Fruit fly (Drosophila melanogaster) whole organism, embryonic: Measurements from ENCODE around the gene Sec8.

Experiments
- BEAF-32 ChIP-seq: fragments of 200-800 bp; sonication (Bioruptor generic); optimal IDR thresholded peaks from 3 replicates; lab custom pipeline; 2017; ENCODE audit warnings: missing biosample characterization, missing genetic modification characterization, mild to moderate bottlenecking, moderate library complexity, missing genetic modification reagents
- CG10147 ChIP-seq: fragments of 200-800 bp; sonication (Bioruptor generic); optimal IDR thresholded peaks from 2 replicates; lab custom pipeline; 2019; ENCODE audit warnings: missing biosample characterization, mild to moderate bottlenecking, missing genetic modification characterization, moderate library complexity
- CG10321 ChIP-seq: fragments of 200-800 bp; sonication (Bioruptor generic); IDR thresholded peaks from 2 replicates; pipeline ENCODE4 v1.3.6; 2022; ENCODE audit warnings: missing biosample characterization, missing genetic modification characterization
- CG10543 ChIP-seq: fragments of 200-800 bp; sonication (Bioruptor generic); optimal IDR thresholded peaks from 3 replicates; lab custom pipeline; 2017; ENCODE audit warnings: missing biosample characterization, mild to moderate bottlenecking, missing genetic modification characterization, moderate library complexity
- CG11085 ChIP-seq: fragments of 200-800 bp; sonication (Bioruptor generic); IDR thresholded peaks from 2 replicates; pipeline ENCODE4 v1.3.6; 2022; ENCODE audit warnings: missing biosample characterization, missing genetic modification characterization
- CG11723 ChIP-seq: fragments of 200-800 bp; sonication (Bioruptor generic); optimal IDR thresholded peaks from 2 replicates; lab custom pipeline; 2017; ENCODE audit warnings: missing biosample characterization, mild to moderate bottlenecking, missing genetic modification characterization
- CG12104 ChIP-seq: fragments of 200-800 bp; sonication (Bioruptor generic); optimal IDR thresholded peaks from 3 replicates; lab custom pipeline; 2016; ENCODE audit warnings: missing biosample characterization, missing genetic modification characterization
- CG15479 ChIP-seq: fragments of 200-800 bp; sonication (Bioruptor generic); optimal IDR thresholded peaks from 3 replicates; lab custom pipeline; 2019; ENCODE audit warnings: missing biosample characterization, mild to moderate bottlenecking, missing genetic modification characterization, moderate library complexity
- CG1647 ChIP-seq: fragments of 200-800 bp; sonication (Bioruptor generic); optimal IDR thresholded peaks from 3 replicates; lab custom pipeline; 2016; ENCODE audit warnings: missing biosample characterization, missing genetic modification characterization
- CG18599 ChIP-seq: fragments of 200-800 bp; sonication (Bioruptor generic); optimal IDR thresholded peaks from 3 replicates; lab custom pipeline; 2017; ENCODE audit warnings: missing biosample characterization, missing genetic modification characterization, mild to moderate bottlenecking, moderate library complexity, missing genetic modification reagents
- CG31441 ChIP-seq: fragments of 200-800 bp; sonication (Bioruptor generic); IDR thresholded peaks from 2 replicates; pipeline ENCODE4 v1.3.6; 2022; ENCODE audit warnings: missing biosample characterization, missing genetic modification characterization
- CG33213 ChIP-seq: fragments of 200-800 bp; sonication (Bioruptor generic); optimal IDR thresholded peaks from 3 replicates; lab custom pipeline; 2016; ENCODE audit warnings: missing biosample characterization, missing genetic modification characterization
- CG4282 ChIP-seq: fragments of 200-800 bp; sonication (Bioruptor generic); optimal IDR thresholded peaks from 2 replicates; lab custom pipeline; 2016; ENCODE audit warnings: missing biosample characterization, missing genetic modification characterization
- CG4404 ChIP-seq: fragments of 200-800 bp; sonication (Bioruptor generic); IDR thresholded peaks from 2 replicates; pipeline ENCODE4 v1.3.6; 2022; ENCODE audit warnings: missing biosample characterization, missing genetic modification characterization
- CG5180 ChIP-seq: fragments of 200-800 bp; sonication (Bioruptor generic); optimal IDR thresholded peaks from 3 replicates; lab custom pipeline; 2017; ENCODE audit warnings: missing biosample characterization, missing genetic modification characterization, mild to moderate bottlenecking, moderate library complexity, missing genetic modification reagents
- CG6813 ChIP-seq: fragments of 200-800 bp; sonication (Bioruptor generic); optimal IDR thresholded peaks from 2 replicates; lab custom pipeline; 2017; ENCODE audit warnings: missing biosample characterization, missing genetic modification characterization, mild to moderate bottlenecking, moderate library complexity, missing genetic modification reagents
- CG9437 ChIP-seq: fragments of 200-800 bp; sonication (Bioruptor generic); optimal IDR thresholded peaks from 2 replicates; lab custom pipeline; 2018; ENCODE audit warnings: missing biosample characterization, mild to moderate bottlenecking, missing genetic modification characterization
- Dbx ChIP-seq: fragments of 200-800 bp; sonication (Bioruptor generic); IDR thresholded peaks from 3 replicates; pipeline ENCODE4 v1.3.6; 2022; ENCODE audit warnings: missing biosample characterization, missing genetic modification characterization
- Dek ChIP-seq: fragments of 200-800 bp; sonication (Bioruptor generic); optimal IDR thresholded peaks from 3 replicates; lab custom pipeline; 2019; ENCODE audit warnings: missing biosample characterization, mild to moderate bottlenecking, missing genetic modification characterization, moderate library complexity
- Ets97D ChIP-seq: fragments of 200-800 bp; sonication (Bioruptor generic); optimal IDR thresholded peaks from 3 replicates; lab custom pipeline; 2016; ENCODE audit warnings: missing biosample characterization, missing genetic modification characterization
- Fer3 ChIP-seq: fragments of 200-800 bp; sonication (Bioruptor generic); optimal IDR thresholded peaks from 2 replicates; lab custom pipeline; 2018; ENCODE audit warnings: missing biosample characterization, mild to moderate bottlenecking, missing genetic modification characterization, moderate library complexity
- Hr3 ChIP-seq: fragments of 200-800 bp; sonication (Bioruptor generic); optimal IDR thresholded peaks from 3 replicates; lab custom pipeline; 2016; ENCODE audit warnings: missing biosample characterization, missing genetic modification characterization
- Hr78 ChIP-seq, 2 experiments: fragments of 200-800 bp in 1 of 2; fragments of >200 bp in 1 of 2; sonication (Bioruptor generic) in 1 of 2; optimal IDR thresholded peaks; 2 replicates each; lab custom pipeline; 2017 to 2019; ENCODE audit warnings: missing biosample characterization in 2 of 2, missing genetic modification characterization in 2 of 2, mild to moderate bottlenecking in 1 of 2, moderate library complexity in 1 of 2
- Opbp ChIP-seq: fragments of 200-800 bp; sonication (Bioruptor generic); IDR thresholded peaks from 3 replicates; pipeline ENCODE4 v1.3.6; 2022; ENCODE audit warnings: missing biosample characterization, missing genetic modification characterization; ENCODE audit not compliant: partially characterized antibody
- Poxn ChIP-seq: fragments of 200-800 bp; sonication (Bioruptor generic); IDR thresholded peaks from 2 replicates; pipeline ENCODE4 v1.3.6; 2022; ENCODE audit warnings: missing biosample characterization, missing genetic modification characterization
- Trl ChIP-seq, 3 experiments: fragments of >200 bp in 2 of 3; fragments of 200-800 bp in 1 of 3; sonication (Bioruptor generic) in 1 of 3; optimal IDR thresholded peaks; 2 replicates in 1 of 3; 3 replicates in 2 of 3; lab custom pipeline; 2016 to 2017; ENCODE audit warnings: missing biosample characterization in 1 of 3, missing genetic modification characterization in 1 of 3
- abd-A ChIP-seq: fragments of 200-800 bp; sonication (Bioruptor generic); optimal IDR thresholded peaks from 3 replicates; lab custom pipeline; 2019; ENCODE audit warnings: missing biosample characterization, mild to moderate bottlenecking, missing genetic modification characterization, moderate library complexity
- az2 ChIP-seq: fragments of 200-800 bp; sonication (Bioruptor generic); optimal IDR thresholded peaks from 3 replicates; lab custom pipeline; 2016; ENCODE audit warnings: missing biosample characterization, missing genetic modification characterization
- bab2 ChIP-seq: fragments of 200-800 bp; sonication (Bioruptor generic); optimal IDR thresholded peaks from 2 replicates; lab custom pipeline; 2016; ENCODE audit warnings: missing biosample characterization, missing genetic modification characterization
- bcd ChIP-seq: fragments of 200-800 bp; sonication (Bioruptor generic); optimal IDR thresholded peaks from 2 replicates; lab custom pipeline; 2017; ENCODE audit warnings: missing biosample characterization, mild to moderate bottlenecking, missing genetic modification characterization
- bsh ChIP-seq, 2 experiments: fragments of 200-800 bp; sonication (Bioruptor generic); optimal IDR thresholded peaks; 2 replicates each; lab custom pipeline; 2017 to 2018; ENCODE audit warnings: mild to moderate bottlenecking in 2 of 2, missing biosample characterization in 2 of 2, missing genetic modification characterization in 2 of 2, moderate library complexity in 1 of 2
- cad ChIP-seq: fragments of >200 bp; optimal IDR thresholded peaks from 2 replicates; lab custom pipeline; 2017; ENCODE audit warnings: missing biosample characterization, missing genetic modification characterization
- cas ChIP-seq: fragments of 200-800 bp; sonication (Bioruptor generic); IDR thresholded peaks from 2 replicates; pipeline ENCODE4 v1.3.6; 2022; ENCODE audit warnings: missing biosample characterization, missing genetic modification characterization
- ci ChIP-seq: fragments of 200-800 bp; sonication (Bioruptor generic); IDR thresholded peaks from 3 replicates; pipeline ENCODE4 v1.3.6; 2022; ENCODE audit warnings: missing biosample characterization, missing genetic modification characterization
- dysf ChIP-seq: fragments of 200-800 bp; sonication (Bioruptor generic); IDR thresholded peaks from 3 replicates; pipeline ENCODE4 v1.3.6; 2022; ENCODE audit warnings: missing biosample characterization, missing genetic modification characterization
- en ChIP-seq: fragments of 200-800 bp; sonication (Bioruptor generic); optimal IDR thresholded peaks from 2 replicates; lab custom pipeline; 2016; ENCODE audit warnings: missing biosample characterization, missing genetic modification characterization
- h ChIP-seq: fragments of >200 bp; optimal IDR thresholded peaks from 2 replicates; lab custom pipeline; 2017
- ken ChIP-seq: fragments of 200-800 bp; sonication (Bioruptor generic); IDR thresholded peaks from 3 replicates; pipeline ENCODE4 v1.3.6; 2022; ENCODE audit warnings: missing biosample characterization, missing genetic modification characterization
- kni ChIP-seq: fragments of 200-800 bp; sonication (Bioruptor generic); optimal IDR thresholded peaks from 3 replicates; lab custom pipeline; 2017; ENCODE audit warnings: mild to moderate bottlenecking, missing biosample characterization, missing genetic modification reagents, missing genetic modification characterization
- onecut ChIP-seq: fragments of 200-800 bp; sonication (Bioruptor generic); IDR thresholded peaks from 2 replicates; pipeline ENCODE4 v1.3.6; 2022; ENCODE audit warnings: missing biosample characterization, missing genetic modification characterization
- pan ChIP-seq, 4 experiments: fragments of >200 bp in 3 of 4; fragments of 200-800 bp in 1 of 4; sonication (Bioruptor generic) in 1 of 4; optimal IDR thresholded peaks in 3 of 4; IDR thresholded peaks in 1 of 4; 2 replicates each; pipeline versions ENCODE4 v1.3.6 to Lab custom; 2017 to 2022; ENCODE audit warnings: missing biosample characterization in 2 of 4, missing genetic modification characterization in 2 of 4, mixed read lengths in 1 of 4
- row ChIP-seq: fragments of 200-800 bp; sonication (Bioruptor generic); IDR thresholded peaks from 3 replicates; pipeline ENCODE4 v1.3.6; 2022; ENCODE audit warnings: missing biosample characterization, missing genetic modification characterization
- sens ChIP-seq: fragments of 200-800 bp; sonication (Bioruptor generic); peaks from one replicate; lab custom pipeline; 2016; ENCODE audit warnings: missing biosample characterization, missing genetic modification characterization
- slp2 ChIP-seq: fragments of 200-800 bp; sonication (Bioruptor generic); optimal IDR thresholded peaks from 2 replicates; lab custom pipeline; 2016; ENCODE audit warnings: missing biosample characterization, missing genetic modification characterization
- sna ChIP-seq: fragments of 200-800 bp; sonication (Bioruptor generic); IDR thresholded peaks from 2 replicates; pipeline ENCODE4 v1.3.6; 2022; ENCODE audit warnings: missing biosample characterization, missing genetic modification characterization; ENCODE audit not compliant: partially characterized antibody
- so ChIP-seq: fragments of 200-800 bp; sonication (Bioruptor generic); IDR thresholded peaks from 3 replicates; pipeline ENCODE4 v1.3.6; 2022; ENCODE audit warnings: missing biosample characterization, missing genetic modification characterization
- tap ChIP-seq: fragments of 200-800 bp; optimal IDR thresholded peaks from 3 replicates; lab custom pipeline; 2019; ENCODE audit warnings: missing biosample characterization, mild to moderate bottlenecking, missing genetic modification characterization, moderate library complexity
- tll ChIP-seq, 2 experiments: fragments of 200-800 bp in 1 of 2; fragments of >200 bp in 1 of 2; sonication (Bioruptor generic) in 1 of 2; optimal IDR thresholded peaks; 2 replicates each; lab custom pipeline; 2017 to 2019; ENCODE audit warnings: missing biosample characterization in 2 of 2, missing genetic modification characterization in 2 of 2, mild to moderate bottlenecking in 1 of 2, moderate library complexity in 1 of 2

The Sec8 gene

DNA sequence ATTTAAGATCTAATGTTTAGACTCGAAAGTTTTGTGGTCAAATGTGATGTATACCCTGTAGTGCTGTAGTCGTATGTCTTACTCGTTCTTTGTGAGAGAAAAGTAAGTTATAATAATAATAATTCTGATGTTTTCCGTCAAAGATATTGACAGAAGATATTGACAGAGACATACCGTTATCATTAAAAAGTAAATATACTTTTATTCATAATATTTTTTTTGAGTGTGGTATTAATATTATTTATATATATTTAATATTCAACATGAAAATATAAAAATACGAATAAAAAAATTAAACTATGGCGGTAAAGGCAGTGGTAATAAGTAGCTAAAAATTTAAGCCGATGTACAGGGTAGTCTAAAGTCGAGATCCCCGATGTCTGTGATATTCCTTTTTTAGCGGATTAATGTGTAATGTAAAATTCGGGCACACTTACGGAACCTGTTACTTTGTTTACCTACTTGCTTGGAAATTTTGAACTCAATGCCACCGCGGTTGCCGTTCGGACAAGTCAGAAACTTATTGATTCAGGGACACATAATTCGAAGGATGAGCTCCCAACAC lies 22.4 kb downstream of the Sec8 start, which contains the start of the genes CG2100 and CG1236 (continued):
- no peak for TF ChIP-seq Opbp (GFP tag; lab: Robert Waterston, UW)
- peak; percentile 81 for TF ChIP-seq tap (tag; lab: Kevin White, UChicago)
- peak; percentile 81 for TF ChIP-seq az2 (GFP tag; lab: Kevin White, UChicago)
- TF ChIP-seq CG18599 = peak; percentile 83
- peak; percentile 75 for TF ChIP-seq CG6813
- TF ChIP-seq CG15479 (GFP tag; lab: Kevin White, UChicago) = peak; percentile 2
- TF ChIP-seq cad = no peak
- TF ChIP-seq Ets97D (GFP tag; lab: Kevin White, UChicago) = peak; percentile 24
- TF ChIP-seq onecut (GFP tag; lab: Robert Waterston, UW) = peak; percentile 68
- peak in 1 of 2 experiments; percentile 64 for TF ChIP-seq pan (optimal IDR thresholded peaks at IDR 0.05; lab: Kevin White, UChicago)
- TF ChIP-seq pan (GFP tag; optimal IDR thresholded peaks at IDR 0.05 in 1 of 2, IDR thresholded peaks at IDR 0.05 in 1 of 2) = peak; percentile 65 to 81
- peak in 1 of 2 experiments; percentile 66 for TF ChIP-seq Hr78 (GFP tag; optimal IDR thresholded peaks at IDR 0.05; lab: Kevin White, UChicago)
- peak; percentile 10 for TF ChIP-seq slp2 (GFP tag; lab: Kevin White, UChicago)
- TF ChIP-seq sna (GFP tag; lab: Robert Waterston, UW) = no peak
- peak; percentile 2 for TF ChIP-seq BEAF-32 (GFP tag; lab: Kevin White, UChicago)
- no peak for TF ChIP-seq CG10321 (GFP tag; lab: Robert Waterston, UW)
- no peak for TF ChIP-seq h (lab: Kevin White, UChicago)
- peak; percentile 26 for TF ChIP-seq bab2
- TF ChIP-seq CG31441 = peak; percentile 95
- TF ChIP-seq Hr3 (GFP tag; lab: Kevin White, UChicago) = peak; percentile 85
- peak; percentile 68 for TF ChIP-seq CG4404 (GFP tag; lab: Robert Waterston, UW)
- peak; percentile 81 for TF ChIP-seq CG10147 (GFP tag; lab: Kevin White, UChicago)
- TF ChIP-seq CG33213 (GFP tag; lab: Kevin White, UChicago) = peak; percentile 17
- TF ChIP-seq bcd (GFP tag; lab: Kevin White, UChicago) = peak; percentile 91
- peak; percentile 46; the same call in 1 of the 2 replicates for TF ChIP-seq cas
- peak; percentile 95 for TF ChIP-seq row (GFP tag; lab: Robert Waterston, UW)
- peak in 1 of 2 experiments; percentile 32 for TF ChIP-seq tll (GFP tag; optimal IDR thresholded peaks at IDR 0.05; lab: Kevin White, UChicago)
- TF ChIP-seq sens (GFP tag; lab: Kevin White, UChicago) = peak; percentile 80
- 0 out of 2 replicates have a peak, but pooled peaks have one; percentile 33 for TF ChIP-seq CG11085 (GFP tag; lab: Robert Waterston, UW)
- peak; percentile 73 to 89 for TF ChIP-seq bsh (GFP tag; optimal IDR thresholded peaks at IDR 0.05; lab: Kevin White, UChicago)
- no peak for TF ChIP-seq Poxn (GFP tag; lab: Robert Waterston, UW)
- TF ChIP-seq abd-A (tag; lab: Kevin White, UChicago) = no peak
- TF ChIP-seq Dbx (GFP tag; lab: Robert Waterston, UW) = peak; percentile 78
- peak; percentile 76 for TF ChIP-seq CG11723 (GFP tag; lab: Kevin White, UChicago)
- TF ChIP-seq CG4282 (GFP tag; lab: Kevin White, UChicago) = no peak
- peak; percentile 73 for TF ChIP-seq so (GFP tag; lab: Robert Waterston, UW)
- TF ChIP-seq ci = no peak; the same call in 2 of the 3 replicates
- peak; percentile 59 for TF ChIP-seq CG10543 (GFP tag; lab: Kevin White, UChicago)
- peak; percentile 89 for TF ChIP-seq CG9437 (GFP tag; lab: Kevin White, UChicago)
- TF ChIP-seq Fer3 (tag; lab: Kevin White, UChicago) = peak; percentile 76
- TF ChIP-seq ken = 0 out of 3 replicates have a peak, but pooled peaks have one; percentile 53
- TF ChIP-seq CG1647 (GFP tag; lab: Kevin White, UChicago) = peak; percentile 8
- TF ChIP-seq dysf (GFP tag; lab: Robert Waterston, UW) = peak; percentile 87
- peak; percentile 86 for TF ChIP-seq Dek
- no peak for TF ChIP-seq Trl (optimal IDR thresholded peaks at IDR 0.05; lab: Kevin White, UChicago)
- TF ChIP-seq Trl (GFP tag; optimal IDR thresholded peaks at IDR 0.05; lab: Kevin White, UChicago) = peak; percentile 14
- no peak for TF ChIP-seq kni
- TF ChIP-seq CG5180 (GFP tag; lab: Kevin White, UChicago) = no peak
- no peak for TF ChIP-seq en
- peak; percentile 71 for TF ChIP-seq CG12104 (GFP tag; lab: Kevin White, UChicago)
